Fruit fly (Drosophila melanogaster): ENCODE results near the gene CG13358.

- TF ChIP-seq CG8478 (optimal IDR thresholded peaks at IDR 0.05), result no peak
- no peak for TF ChIP-seq CTCF (optimal IDR thresholded peaks at IDR 0.05)
Observed at dm6 chrX:768480-769123, 36.1 kb downstream of the CG13358 start.

Measured in S2 (cell line).